Worm (Caenorhabditis elegans) whole organism, late embryonic: Measurements from ENCODE around the gene ZK899.6.

Source experiments
- elt-4 ChIP-seq: sonication (generic microtip); optimal IDR thresholded peaks from 2 replicates; lab custom pipeline; 2016; ENCODE audit warnings: missing genetic modification characterization, missing compliant biosample characterization
- hlh-30 ChIP-seq: sonication (generic microtip); optimal IDR thresholded peaks from 2 replicates; lab custom pipeline; 2017; ENCODE audit warnings: antibody characterized with exemption, missing genetic modification characterization, missing compliant biosample characterization; ENCODE audit not compliant: insufficient read depth
- odd-2 ChIP-seq: sonication (generic microtip); optimal IDR thresholded peaks from 2 replicates; lab custom pipeline; 2017; ENCODE audit warnings: antibody characterized with exemption, mild to moderate bottlenecking, missing genetic modification characterization, missing compliant biosample characterization
- pha-4 ChIP-seq: fragments of 150-350 bp; optimal IDR thresholded peaks from 2 replicates; lab custom pipeline; 2018; ENCODE audit warnings: missing biosample characterization, missing genetic modification reagents, missing genetic modification characterization
- rnt-1 ChIP-seq: sonication (generic microtip); optimal IDR thresholded peaks from 2 replicates; lab custom pipeline; 2016; ENCODE audit warnings: missing genetic modification characterization, missing compliant biosample characterization
- syd-9 ChIP-seq: sonication (generic microtip); optimal IDR thresholded peaks from 2 replicates; lab custom pipeline; 2016; ENCODE audit warnings: mild to moderate bottlenecking, missing genetic modification characterization, moderate library complexity, missing compliant biosample characterization
- ttx-3 ChIP-seq: sonication (generic microtip); optimal IDR thresholded peaks from 2 replicates; lab custom pipeline; 2016; ENCODE audit warnings: missing genetic modification reagents, missing genetic modification characterization, missing compliant biosample characterization

DNA sequence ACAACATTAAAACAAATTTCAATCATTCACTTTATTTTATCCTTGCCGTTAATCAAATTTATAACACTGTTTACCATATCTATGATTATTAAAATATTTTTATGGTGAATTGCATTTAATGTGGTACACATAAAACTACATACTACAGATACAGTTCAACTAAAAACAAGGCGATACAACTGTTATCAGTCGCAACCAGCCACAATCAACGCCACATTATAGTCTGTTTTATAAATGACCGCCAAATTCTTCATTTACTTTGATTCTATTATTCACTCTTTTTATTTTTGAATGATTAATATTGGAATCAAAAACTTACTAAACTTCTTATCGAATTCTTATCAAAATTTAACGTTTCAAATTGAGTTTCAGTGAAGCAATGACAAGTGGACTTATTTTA, 35.1 kb upstream of the ZK899.6 start, which contains the start of gene B0272.4:
- TF ChIP-seq odd-2 (tag; lab: Kevin White, UChicago) (no peak), syd-9 (tag; lab: Kevin White, UChicago) (no peak), elt-4 (tag; lab: Kevin White, UChicago) (no peak), hlh-30 (tag; lab: Kevin White, UChicago) (no peak), ttx-3 (tag; lab: Kevin White, UChicago) (no peak), rnt-1 (no peak), pha-4 (tag; lab: Kevin White, UChicago) (no peak)
